Worm (Caenorhabditis elegans) whole organism, L4 larva: ENCODE measurements around the gene C27A2.8.

Experiments used
- ZK337.2 ChIP-seq: fragments of 200-800 bp; sonication (Bioruptor generic); IDR thresholded peaks from 2 replicates; pipeline ENCODE4 v1.3.6; 2022; ENCODE audit warnings: missing genetic modification reagents, missing genetic modification characterization, missing compliant biosample characterization
- daf-19 ChIP-seq: fragments of 200-800 bp; sonication (Bioruptor generic); conservative IDR thresholded peaks from 2 replicates; pipeline ENCODE4 v1.3.6; 2022; ENCODE audit warnings: missing genetic modification characterization, missing compliant biosample characterization
- dpl-1 ChIP-seq: fragments of 150-350 bp; optimal IDR thresholded peaks from 2 replicates; lab custom pipeline; 2014; ENCODE audit warnings: missing biosample characterization, missing genetic modification reagents, missing genetic modification characterization
- egl-27 ChIP-seq: sonication (generic microtip); optimal IDR thresholded peaks from 3 replicates; lab custom pipeline; 2017; ENCODE audit warnings: missing biosample characterization, missing genetic modification reagents, missing genetic modification characterization
- fos-1 ChIP-seq: fragments of 150-350 bp; optimal IDR thresholded peaks from 2 replicates; lab custom pipeline; 2014; ENCODE audit warnings: missing biosample characterization, missing genetic modification characterization
- lim-7 ChIP-seq: fragments of 200-800 bp; sonication (Bioruptor generic); IDR thresholded peaks from 2 replicates; pipeline ENCODE4 v1.3.6; 2022; ENCODE audit warnings: missing genetic modification characterization, missing compliant biosample characterization
- madf-9 ChIP-seq: fragments of 200-800 bp; sonication (Bioruptor generic); conservative IDR thresholded peaks from 2 replicates; pipeline ENCODE4 v1.3.6; 2022; ENCODE audit warnings: missing genetic modification reagents, missing genetic modification characterization, missing compliant biosample characterization
- mep-1 ChIP-seq: fragments of 150-350 bp; sonication (generic microtip); optimal IDR thresholded peaks from 3 replicates; lab custom pipeline; 2014; ENCODE audit warnings: missing biosample characterization, missing genetic modification characterization
- nhr-28 ChIP-seq: fragments of 150-350 bp; optimal IDR thresholded peaks from 2 replicates; lab custom pipeline; 2014; ENCODE audit warnings: missing biosample characterization, missing genetic modification characterization
- nhr-76 ChIP-seq: fragments of 150-350 bp; optimal IDR thresholded peaks from 2 replicates; lab custom pipeline; 2014; ENCODE audit warnings: missing biosample characterization, missing genetic modification characterization
- pqm-1 ChIP-seq: sonication (generic microtip); optimal IDR thresholded peaks from 2 replicates; lab custom pipeline; 2017; ENCODE audit warnings: missing biosample characterization, missing genetic modification characterization

ce11 chrII:5105020-5105419 lies 37.2 kb upstream of the C27A2.8 start:
- TF ChIP-seq nhr-28 (tag; lab: Kevin White, UChicago) (peak; percentile 38), pqm-1 (tag; lab: Kevin White, UChicago) (no peak), mep-1 (tag; lab: Kevin White, UChicago) (peak; percentile 72), lim-7 (GFP tag; lab: Robert Waterston, UW) (peak; percentile 97), nhr-76 (tag; lab: Kevin White, UChicago) (no peak), fos-1 (tag; lab: Kevin White, UChicago) (no peak), daf-19 (GFP tag; lab: Robert Waterston, UW) (no peak), dpl-1 (GFP tag; lab: Kevin White, UChicago) (peak; percentile 39), madf-9 (no peak; the same call in 1 of the 2 replicates), egl-27 (tag; lab: Kevin White, UChicago) (no peak), ZK337.2 (GFP tag; lab: Robert Waterston, UW) (0 out of 2 replicates have a peak, but pooled peaks have one; percentile 73)
